Fruit fly (Drosophila melanogaster) whole organism, wandering third instar larva: ENCODE measurements around the gene GCC185.
A peak's percentile ranks its signal among the peaks of the same experiment; 100 is the strongest.

ENCODE experiments used
- Abd-B ChIP-seq: fragments of >200 bp; optimal IDR thresholded peaks from 2 replicates; lab custom pipeline; 2017; ENCODE audit warnings: missing biosample characterization, missing genetic modification characterization
- CG32264 ChIP-seq: fragments of 200-800 bp; sonication (Bioruptor generic); optimal IDR thresholded peaks from 2 replicates; lab custom pipeline; 2016; ENCODE audit warnings: missing biosample characterization, missing genetic modification characterization
- CG9705 ChIP-seq: fragments of 200-800 bp; sonication (Bioruptor generic); optimal IDR thresholded peaks from 2 replicates; lab custom pipeline; 2018; ENCODE audit warnings: missing biosample characterization, mild to moderate bottlenecking, missing genetic modification characterization
- CrebA ChIP-seq: fragments of 200-800 bp; sonication (Bioruptor generic); optimal IDR thresholded peaks from 2 replicates; lab custom pipeline; 2016; ENCODE audit warnings: missing biosample characterization, mild to moderate bottlenecking, missing genetic modification characterization, borderline replicate concordance
- Dfd ChIP-seq: fragments of >200 bp; optimal IDR thresholded peaks from 2 replicates; lab custom pipeline; 2017; ENCODE audit warnings: missing biosample characterization, missing genetic modification characterization
- Dif ChIP-seq: fragments of 200-275, 200-300 bp; sonication (Bioruptor generic); optimal IDR thresholded peaks from 2 replicates; lab custom pipeline; 2018; ENCODE audit warnings: missing biosample characterization, missing genetic modification characterization; ENCODE audit not compliant: partially characterized antibody
- GATAd ChIP-seq: sonication (Bioruptor generic); optimal IDR thresholded peaks from 2 replicates; lab custom pipeline; 2016; ENCODE audit warnings: missing biosample characterization, missing genetic modification characterization
- HLH106 ChIP-seq: fragments of 200-800 bp; optimal IDR thresholded peaks from 3 replicates; lab custom pipeline; 2019; ENCODE audit warnings: missing biosample characterization, mild to moderate bottlenecking, missing genetic modification characterization, moderate library complexity
- Hnf4 ChIP-seq: fragments of 200-800 bp; sonication (Bioruptor generic); optimal IDR thresholded peaks from 2 replicates; lab custom pipeline; 2016; ENCODE audit warnings: missing biosample characterization, mild to moderate bottlenecking, missing genetic modification characterization
- Hr83 ChIP-seq: fragments of 200-300 bp; sonication (Bioruptor generic); optimal IDR thresholded peaks from 2 replicates; lab custom pipeline; 2016; ENCODE audit warnings: missing biosample characterization, mild to moderate bottlenecking, missing genetic modification characterization, moderate library complexity; ENCODE audit not compliant: poor library complexity, severe bottlenecking
- Jra ChIP-seq: sonication (Bioruptor generic); optimal IDR thresholded peaks from 2 replicates; lab custom pipeline; 2016; ENCODE audit warnings: missing biosample characterization, missing genetic modification characterization
- Mio ChIP-seq: sonication (Bioruptor generic); optimal IDR thresholded peaks from 2 replicates; lab custom pipeline; 2016; ENCODE audit warnings: missing biosample characterization, missing genetic modification characterization
- Myc ChIP-seq: fragments of >200 bp; optimal IDR thresholded peaks from 2 replicates; lab custom pipeline; 2017
- N ChIP-seq: fragments of >200 bp; optimal IDR thresholded peaks from 2 replicates; lab custom pipeline; 2018; ENCODE audit warnings: missing biosample characterization, missing external identifiers, missing genetic modification characterization
- OdsH ChIP-seq: fragments of 200-800 bp; sonication (Bioruptor generic); optimal IDR thresholded peaks from 2 replicates; lab custom pipeline; 2016; ENCODE audit warnings: missing biosample characterization, mild to moderate bottlenecking, missing genetic modification characterization
- Rel ChIP-seq, 2 experiments: fragments of 200-800 bp; sonication (Bioruptor generic) in 1 of 2; optimal IDR thresholded peaks; 2 replicates in 1 of 2; 3 replicates in 1 of 2; lab custom pipeline; 2016 to 2019; ENCODE audit warnings: mild to moderate bottlenecking in 2 of 2, missing biosample characterization in 2 of 2, missing genetic modification characterization in 2 of 2, moderate library complexity in 1 of 2
- Sp1 ChIP-seq: fragments of 200-800 bp; sonication (Bioruptor generic); optimal IDR thresholded peaks from 3 replicates; lab custom pipeline; 2019; ENCODE audit warnings: missing biosample characterization, mild to moderate bottlenecking, missing genetic modification characterization, moderate library complexity
- Vsx2 ChIP-seq: fragments of 200-300, 225-300 bp; sonication (Bioruptor generic); optimal IDR thresholded peaks from 2 replicates; lab custom pipeline; 2018; ENCODE audit warnings: missing biosample characterization, missing genetic modification characterization; ENCODE audit not compliant: partially characterized antibody
- br ChIP-seq: fragments of 200-800 bp; sonication (Bioruptor generic); optimal IDR thresholded peaks from 2 replicates; lab custom pipeline; 2016; ENCODE audit warnings: missing biosample characterization, missing genetic modification characterization
- dl ChIP-seq, 2 experiments: fragments of 175-275, 200-275 bp in 1 of 2; fragments of 200-275 bp in 1 of 2; sonication (Bioruptor generic); optimal IDR thresholded peaks; lab custom pipeline; 2018; ENCODE audit warnings: mild to moderate bottlenecking in 2 of 2, missing biosample characterization in 2 of 2, missing genetic modification characterization in 2 of 2, moderate library complexity in 2 of 2; ENCODE audit not compliant: partially characterized antibody in 2 of 2, insufficient read depth in 1 of 2
- dmrt93B ChIP-seq: fragments of 200-800 bp; sonication (Bioruptor generic); optimal IDR thresholded peaks from 2 replicates; lab custom pipeline; 2018; ENCODE audit warnings: missing biosample characterization, mild to moderate bottlenecking, missing genetic modification characterization
- dsf ChIP-seq: sonication (Bioruptor generic); optimal IDR thresholded peaks from 2 replicates; lab custom pipeline; 2016; ENCODE audit warnings: missing biosample characterization, missing genetic modification characterization, borderline replicate concordance
- fru ChIP-seq: fragments of 200-800 bp; sonication (Bioruptor generic); optimal IDR thresholded peaks from 3 replicates; lab custom pipeline; 2016; ENCODE audit warnings: missing biosample characterization, mild to moderate bottlenecking, missing genetic modification characterization
- pan ChIP-seq: fragments of >200 bp; optimal IDR thresholded peaks from 2 replicates; lab custom pipeline; 2017
- psq ChIP-seq: fragments of 200-800 bp; sonication (Bioruptor generic); optimal IDR thresholded peaks from 3 replicates; lab custom pipeline; 2017; ENCODE audit warnings: missing biosample characterization, mild to moderate bottlenecking, missing genetic modification characterization, moderate library complexity
- rgr ChIP-seq: fragments of 200-800 bp; sonication (Bioruptor generic); optimal IDR thresholded peaks from 3 replicates; lab custom pipeline; 2016; ENCODE audit warnings: missing biosample characterization, mild to moderate bottlenecking, missing genetic modification characterization
- sv ChIP-seq: fragments of 200-800 bp; sonication (Bioruptor generic); optimal IDR thresholded peaks from 3 replicates; lab custom pipeline; 2016; ENCODE audit warnings: missing biosample characterization, missing genetic modification characterization
- tai ChIP-seq: sonication (Bioruptor generic); optimal IDR thresholded peaks from 2 replicates; lab custom pipeline; 2016; ENCODE audit warnings: missing biosample characterization, missing genetic modification characterization
- usp ChIP-seq: fragments of >200 bp; optimal IDR thresholded peaks from 2 replicates; lab custom pipeline; 2017; ENCODE audit warnings: missing biosample characterization, missing genetic modification characterization
- woc ChIP-seq: sonication (Bioruptor generic); optimal IDR thresholded peaks from 2 replicates; lab custom pipeline; 2016; ENCODE audit warnings: missing biosample characterization, mild to moderate bottlenecking, missing genetic modification characterization

GCC185 gene

dm6 chr3R:11998130-11998529 is 12.4 kb upstream of the GCC185 start:
- TF ChIP-seq br (GFP tag; lab: Kevin White, UChicago) = no peak
- TF ChIP-seq Dfd = peak; percentile 39

DNA sequence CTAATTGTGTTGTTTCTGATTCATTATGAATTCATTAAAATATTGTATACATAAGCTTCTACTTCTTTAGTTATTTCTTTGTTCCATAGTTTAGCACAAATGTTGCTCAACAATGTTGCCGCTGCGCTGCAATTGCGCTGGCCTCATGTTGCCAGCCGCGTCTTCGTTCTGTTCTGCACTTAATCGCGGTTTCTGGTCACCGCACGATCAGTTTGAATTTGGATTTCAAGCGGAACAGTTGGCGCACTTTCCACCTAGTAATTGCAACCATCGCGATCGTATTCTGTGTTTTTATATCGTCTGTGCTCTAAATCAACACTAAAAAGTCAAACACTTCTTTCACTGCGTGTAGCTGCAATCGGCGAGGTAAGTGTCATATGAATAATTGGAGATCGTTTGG is 11.5 kb upstream of the GCC185 start, which contains the start of gene Ect3:
TSS of gene Ect3 (plus strand) at position 205 of the 400 bp plus-strand sequence.
- no peak for TF ChIP-seq dsf (GFP tag; lab: Kevin White, UChicago)
- no peak for TF ChIP-seq Hr83 (GFP tag; lab: Kevin White, UChicago)
- no peak for TF ChIP-seq Sp1 (GFP tag; lab: Kevin White, UChicago)
- no peak for TF ChIP-seq woc (GFP tag; lab: Kevin White, UChicago)
- no peak for TF ChIP-seq rgr (GFP tag; lab: Kevin White, UChicago)
- TF ChIP-seq HLH106 (tag; lab: Kevin White, UChicago) = no peak
- no peak for TF ChIP-seq CG32264 (GFP tag; lab: Kevin White, UChicago)
- TF ChIP-seq Vsx2 = no peak

- TF ChIP-seq N (GFP tag; lab: Kevin White, UChicago) (no peak), GATAd (GFP tag; lab: Kevin White, UChicago) (no peak), Mio (GFP tag; lab: Kevin White, UChicago) (no peak), Sp1 (GFP tag; lab: Kevin White, UChicago) (no peak), sv (GFP tag; lab: Kevin White, UChicago) (no peak), HLH106 (tag; lab: Kevin White, UChicago) (no peak), usp (no peak), pan (lab: Kevin White, UChicago) (no peak), Rel (GFP tag; optimal IDR thresholded peaks at IDR 0.05; lab: Kevin White, UChicago) (no peak), Rel (tag; optimal IDR thresholded peaks at IDR 0.05; lab: Kevin White, UChicago) (no peak), dl (GFP tag; optimal IDR thresholded peaks at IDR 0.05; lab: Kevin White, UChicago; ENCODE audit: insufficient read depth in 1 of 2, partially characterized antibody in 2 of 2) (no peak), tai (GFP tag; lab: Kevin White, UChicago) (no peak), rgr (GFP tag; lab: Kevin White, UChicago) (no peak)
Observed at dm6 chr3R:12005417-12005816, 5.2 kb upstream of the GCC185 start, which contains the start of gene Tk. Tk (minus strand) TSS chr3R:12005473.

DNA sequence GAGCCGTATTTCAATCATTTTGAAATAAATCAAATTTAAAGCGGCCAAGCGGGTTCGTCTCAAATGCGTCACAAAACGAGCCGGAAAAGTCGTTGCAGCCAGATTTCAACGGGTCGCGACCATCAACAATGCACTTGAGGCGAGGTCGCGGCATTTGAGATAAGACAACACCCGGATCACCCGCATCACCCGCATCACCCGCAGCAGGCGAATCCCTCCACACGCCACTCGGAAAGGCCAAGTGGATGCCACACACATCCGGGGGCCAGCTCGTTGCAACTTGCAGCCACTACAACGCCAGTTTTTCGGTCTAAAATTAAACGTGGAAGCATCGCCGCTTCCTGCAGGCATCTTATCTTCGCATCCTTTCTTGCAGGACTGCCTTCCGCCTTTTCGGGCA is 4.2 kb upstream of the GCC185 start:
- TF ChIP-seq Rel (GFP tag; optimal IDR thresholded peaks at IDR 0.05; lab: Kevin White, UChicago) (no peak), Rel (tag; optimal IDR thresholded peaks at IDR 0.05; lab: Kevin White, UChicago) (no peak), Dif (GFP tag; lab: Kevin White, UChicago) (no peak), Myc (lab: Kevin White, UChicago) (no peak), fru (GFP tag; lab: Kevin White, UChicago) (no peak), tai (GFP tag; lab: Kevin White, UChicago) (no peak), Jra (GFP tag; lab: Kevin White, UChicago) (no peak), Sp1 (GFP tag; lab: Kevin White, UChicago) (no peak), CrebA (GFP tag; lab: Kevin White, UChicago) (no peak), N (GFP tag; lab: Kevin White, UChicago) (no peak), woc (GFP tag; lab: Kevin White, UChicago) (no peak), Dfd (no peak), Abd-B (GFP tag; lab: Kevin White, UChicago) (no peak), Hnf4 (GFP tag; lab: Kevin White, UChicago) (no peak), OdsH (GFP tag; lab: Kevin White, UChicago) (no peak), Vsx2 (no peak), psq (GFP tag; lab: Kevin White, UChicago) (no peak), pan (lab: Kevin White, UChicago) (no peak)

DNA sequence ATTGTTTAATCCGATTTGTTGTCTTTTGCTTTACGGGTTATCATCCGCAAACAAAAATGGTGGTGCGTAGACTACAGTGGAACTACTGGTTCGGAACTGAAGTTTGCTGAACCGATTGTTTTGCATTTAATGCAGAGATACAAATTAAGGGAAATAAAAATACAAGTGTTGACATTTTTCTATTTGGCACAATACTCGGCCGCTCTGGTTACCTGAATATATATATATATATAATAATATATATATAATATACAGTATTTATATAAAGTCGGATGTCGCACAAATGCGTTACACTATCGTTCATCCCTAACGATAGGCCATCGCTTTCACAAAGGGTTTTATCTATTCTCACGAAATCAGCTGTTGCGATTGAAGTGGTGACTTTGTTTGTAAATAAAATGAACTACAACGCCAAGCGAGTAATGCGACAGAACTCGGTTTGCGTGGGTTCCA is 6.3 kb downstream of the GCC185 start, which contains the start of the genes DCAF12 and Spt3:
TSS of gene DCAF12 (minus strand) at position 204 of the 453 bp plus-strand sequence.
TSS of gene Spt3 (plus strand) at position 329 of the 453 bp plus-strand sequence.
- TF ChIP-seq psq (GFP tag; lab: Kevin White, UChicago) (peak; percentile 52), dsf (GFP tag; lab: Kevin White, UChicago) (no peak), Dfd (no peak), CG32264 (GFP tag; lab: Kevin White, UChicago) (peak; percentile 17), CG9705 (GFP tag; lab: Kevin White, UChicago) (peak; percentile 13), HLH106 (tag; lab: Kevin White, UChicago) (peak; percentile 74), woc (GFP tag; lab: Kevin White, UChicago) (peak; percentile 83), dmrt93B (GFP tag; lab: Kevin White, UChicago) (peak; percentile 50), Myc (lab: Kevin White, UChicago) (peak; percentile 3)
